Worm (Caenorhabditis elegans) whole organism, L4 larva: ENCODE measurements around the gene acs-11.
A peak's percentile ranks its signal among the peaks of the same experiment; 100 is the strongest.

ENCODE experiments used
- F10B5.3 ChIP-seq: sonication (generic microtip); optimal IDR thresholded peaks from 2 replicates; lab custom pipeline; 2016; ENCODE audit warnings: mild to moderate bottlenecking, missing genetic modification characterization, missing compliant biosample characterization
- F26F4.8 ChIP-seq: fragments of 200-800 bp; sonication (Bioruptor generic); conservative IDR thresholded peaks from 2 replicates; pipeline ENCODE4 v1.3.6; 2022; ENCODE audit warnings: missing genetic modification characterization, missing compliant biosample characterization
- F37D6.2 ChIP-seq: sonication (generic microtip); optimal IDR thresholded peaks from 2 replicates; lab custom pipeline; 2016; ENCODE audit warnings: mild to moderate bottlenecking, missing genetic modification characterization, missing compliant biosample characterization
- F44E2.7 ChIP-seq: fragments of 200-800 bp; sonication (Bioruptor generic); IDR thresholded peaks from 2 replicates; pipeline ENCODE4 v2.1.2; 2022; ENCODE audit warnings: missing genetic modification characterization, missing compliant biosample characterization
- F49E8.2 ChIP-seq: sonication (generic microtip); optimal IDR thresholded peaks from 2 replicates; lab custom pipeline; 2016; ENCODE audit warnings: missing compliant biosample characterization, mild to moderate bottlenecking, missing genetic modification characterization, borderline replicate concordance
- Y105C5A.15 ChIP-seq: fragments of 200-800 bp; sonication (Bioruptor generic); IDR thresholded peaks from 2 replicates; pipeline ENCODE4 v1.3.6; 2022; ENCODE audit warnings: missing genetic modification characterization, missing compliant biosample characterization
- Y5F2A.4 ChIP-seq: fragments of 200-800 bp; sonication (Bioruptor generic); optimal IDR thresholded peaks from 2 replicates; lab custom pipeline; 2018; ENCODE audit warnings: mild to moderate bottlenecking, missing genetic modification characterization, missing compliant biosample characterization
- ZK337.2 ChIP-seq: fragments of 200-800 bp; sonication (Bioruptor generic); IDR thresholded peaks from 2 replicates; pipeline ENCODE4 v1.3.6; 2022; ENCODE audit warnings: missing genetic modification reagents, missing genetic modification characterization, missing compliant biosample characterization
- arid-1 ChIP-seq: fragments of 200-800 bp; sonication (Bioruptor generic); conservative IDR thresholded peaks from 2 replicates; pipeline ENCODE4 v1.3.6; 2022; ENCODE audit warnings: missing genetic modification reagents, missing genetic modification characterization, missing compliant biosample characterization
- attf-4 ChIP-seq: sonication (generic microtip); optimal IDR thresholded peaks from 3 replicates; lab custom pipeline; 2017; ENCODE audit warnings: missing biosample characterization, missing genetic modification characterization
- ceh-20 ChIP-seq: fragments of 200-800 bp; sonication (Bioruptor generic); IDR thresholded peaks from 2 replicates; pipeline ENCODE4 v1.3.6; 2022; ENCODE audit warnings: missing genetic modification reagents, missing genetic modification characterization, missing compliant biosample characterization
- ceh-62 ChIP-seq: sonication (generic microtip); optimal IDR thresholded peaks from 2 replicates; lab custom pipeline; 2017; ENCODE audit warnings: missing biosample characterization, missing genetic modification characterization
- ctbp-1 ChIP-seq: fragments of 200-800 bp; sonication (Bioruptor generic); IDR thresholded peaks from 2 replicates; pipeline ENCODE4 v1.3.6; 2022; ENCODE audit warnings: missing genetic modification reagents, missing genetic modification characterization, missing compliant biosample characterization
- daf-12 ChIP-seq: fragments of 150-350 bp; optimal IDR thresholded peaks from 2 replicates; lab custom pipeline; 2014; ENCODE audit warnings: missing biosample characterization, missing genetic modification reagents, missing genetic modification characterization
- daf-16 ChIP-seq, 3 experiments: sonication (generic microtip); optimal IDR thresholded peaks; 2 replicates each; lab custom pipeline; 2016 to 2017; ENCODE audit warnings: missing genetic modification characterization in 3 of 3, missing genetic modification reagents in 3 of 3, mild to moderate bottlenecking in 2 of 3, missing compliant biosample characterization in 2 of 3, missing biosample characterization in 1 of 3, moderate library complexity in 1 of 3
- daf-19 ChIP-seq: fragments of 200-800 bp; sonication (Bioruptor generic); conservative IDR thresholded peaks from 2 replicates; pipeline ENCODE4 v1.3.6; 2022; ENCODE audit warnings: missing genetic modification characterization, missing compliant biosample characterization
- dmd-9 ChIP-seq: fragments of 200-800 bp; sonication (Bioruptor generic); IDR thresholded peaks from 2 replicates; pipeline ENCODE4 v1.3.6; 2022; ENCODE audit warnings: missing genetic modification reagents, missing genetic modification characterization, missing compliant biosample characterization
- dve-1 ChIP-seq: sonication (generic microtip); optimal IDR thresholded peaks from 2 replicates; lab custom pipeline; 2017; ENCODE audit warnings: antibody characterized with exemption, mild to moderate bottlenecking, missing genetic modification characterization, missing compliant biosample characterization; ENCODE audit not compliant: insufficient read depth
- egl-27 ChIP-seq: sonication (generic microtip); optimal IDR thresholded peaks from 3 replicates; lab custom pipeline; 2017; ENCODE audit warnings: missing biosample characterization, missing genetic modification reagents, missing genetic modification characterization
- egl-43 ChIP-seq: fragments of 200-800 bp; sonication (Bioruptor generic); IDR thresholded peaks from 2 replicates; pipeline ENCODE4 v1.3.6; 2022; ENCODE audit warnings: missing genetic modification reagents, missing genetic modification characterization, missing compliant biosample characterization
- fkh-10 ChIP-seq: fragments of 150-350 bp; optimal IDR thresholded peaks from 2 replicates; lab custom pipeline; 2014; ENCODE audit warnings: missing biosample characterization, missing genetic modification reagents, missing genetic modification characterization
- fos-1 ChIP-seq: fragments of 150-350 bp; optimal IDR thresholded peaks from 2 replicates; lab custom pipeline; 2014; ENCODE audit warnings: missing biosample characterization, missing genetic modification characterization
- hlh-11 ChIP-seq: fragments of 200-800 bp; sonication (Bioruptor generic); optimal IDR thresholded peaks from 2 replicates; lab custom pipeline; 2018; ENCODE audit warnings: mild to moderate bottlenecking, missing genetic modification characterization, missing compliant biosample characterization
- hlh-30 ChIP-seq: sonication (generic microtip); optimal IDR thresholded peaks from 2 replicates; lab custom pipeline; 2017; ENCODE audit warnings: antibody characterized with exemption, mild to moderate bottlenecking, missing genetic modification characterization, missing compliant biosample characterization; ENCODE audit not compliant: insufficient read depth
- hmg-1.1 ChIP-seq: fragments of 200-800 bp; sonication (Bioruptor generic); IDR thresholded peaks from 2 replicates; pipeline ENCODE4 v1.3.6; 2022; ENCODE audit warnings: missing genetic modification reagents, missing genetic modification characterization, missing compliant biosample characterization
- lin-1 ChIP-seq: fragments of 200-800 bp; sonication (Bioruptor generic); IDR thresholded peaks from 2 replicates; pipeline ENCODE4 v1.3.6; 2022; ENCODE audit warnings: missing genetic modification reagents, missing genetic modification characterization, missing compliant biosample characterization
- lin-15B ChIP-seq: fragments of 150-350 bp; sonication (generic microtip); optimal IDR thresholded peaks from 3 replicates; lab custom pipeline; 2014; ENCODE audit warnings: missing biosample characterization, missing genetic modification characterization
- lin-39 ChIP-seq: fragments of 150-350 bp; optimal IDR thresholded peaks from 2 replicates; lab custom pipeline; 2014; ENCODE audit warnings: missing biosample characterization, missing genetic modification reagents, missing genetic modification characterization
- madf-9 ChIP-seq: fragments of 200-800 bp; sonication (Bioruptor generic); conservative IDR thresholded peaks from 2 replicates; pipeline ENCODE4 v1.3.6; 2022; ENCODE audit warnings: missing genetic modification reagents, missing genetic modification characterization, missing compliant biosample characterization
- mdt-29 ChIP-seq: fragments of 200-800 bp; sonication (Bioruptor generic); IDR thresholded peaks from 2 replicates; pipeline ENCODE4 v1.3.6; 2022; ENCODE audit warnings: missing genetic modification reagents, missing genetic modification characterization, missing compliant biosample characterization
- mep-1 ChIP-seq: fragments of 150-350 bp; sonication (generic microtip); optimal IDR thresholded peaks from 3 replicates; lab custom pipeline; 2014; ENCODE audit warnings: missing biosample characterization, missing genetic modification characterization
- mes-2 ChIP-seq: sonication (generic microtip); optimal IDR thresholded peaks from 2 replicates; lab custom pipeline; 2016; ENCODE audit warnings: missing genotype, mild to moderate bottlenecking, missing genetic modification characterization, missing compliant biosample characterization; ENCODE audit not compliant: poor library complexity, severe bottlenecking
- mxl-2 ChIP-seq: fragments of 200-800 bp; sonication (Bioruptor generic); conservative IDR thresholded peaks from 2 replicates; pipeline ENCODE4 v1.3.6; 2022; ENCODE audit warnings: missing genetic modification reagents, missing genetic modification characterization, missing compliant biosample characterization
- nhr-10 ChIP-seq: fragments of 150-350 bp; optimal IDR thresholded peaks from 2 replicates; lab custom pipeline; 2014; ENCODE audit warnings: missing biosample characterization, missing genetic modification characterization
- nhr-102 ChIP-seq: sonication (generic microtip); optimal IDR thresholded peaks from 2 replicates; lab custom pipeline; 2016; ENCODE audit warnings: mild to moderate bottlenecking, missing genetic modification characterization, moderate library complexity, missing compliant biosample characterization
- nhr-111 ChIP-seq: fragments of 200-800 bp; sonication (Bioruptor generic); optimal IDR thresholded peaks from 2 replicates; lab custom pipeline; 2018; ENCODE audit warnings: mild to moderate bottlenecking, missing genetic modification characterization, missing compliant biosample characterization
- nhr-42 ChIP-seq: fragments of 200-800 bp; sonication (Bioruptor generic); IDR thresholded peaks from 2 replicates; pipeline ENCODE4 v1.3.6; 2022; ENCODE audit warnings: missing genetic modification characterization, missing compliant biosample characterization
- nhr-48 ChIP-seq: sonication (generic microtip); optimal IDR thresholded peaks from 2 replicates; lab custom pipeline; 2016; ENCODE audit warnings: mild to moderate bottlenecking, missing genetic modification characterization, missing compliant biosample characterization
- nhr-6 ChIP-seq: fragments of 150-350 bp; optimal IDR thresholded peaks from 2 replicates; lab custom pipeline; 2014; ENCODE audit warnings: missing biosample characterization, missing genetic modification characterization
- nhr-77 ChIP-seq: fragments of 150-350 bp; optimal IDR thresholded peaks from 2 replicates; lab custom pipeline; 2014; ENCODE audit warnings: missing biosample characterization, missing genetic modification characterization
- pha-4 ChIP-seq, 2 experiments: fragments of 150-350 bp in 1 of 2; fragments of 200-800 bp in 1 of 2; sonication (Bioruptor generic) in 1 of 2; IDR thresholded peaks in 1 of 2; optimal IDR thresholded peaks in 1 of 2; 2 replicates each; pipeline versions ENCODE4 v1.3.6 to Lab custom; 2014 to 2022; ENCODE audit warnings: missing genetic modification characterization in 2 of 2, missing genetic modification reagents in 2 of 2, missing biosample characterization in 1 of 2, missing compliant biosample characterization in 1 of 2
- php-3 ChIP-seq: fragments of 200-800 bp; sonication (Bioruptor generic); IDR thresholded peaks from 2 replicates; pipeline ENCODE4 v1.3.6; 2022; ENCODE audit warnings: missing genetic modification reagents, missing genetic modification characterization, missing compliant biosample characterization
- rbr-2 ChIP-seq: sonication (generic microtip); optimal IDR thresholded peaks from 2 replicates; lab custom pipeline; 2016; ENCODE audit warnings: missing genotype, missing genetic modification characterization, missing compliant biosample characterization
- saeg-2 ChIP-seq: fragments of 200-800 bp; sonication (Bioruptor generic); IDR thresholded peaks from 2 replicates; pipeline ENCODE4 v1.3.6; 2022; ENCODE audit warnings: missing genetic modification reagents, missing genetic modification characterization, missing compliant biosample characterization
- sdz-12 ChIP-seq: fragments of 200-800 bp; sonication (Bioruptor generic); optimal IDR thresholded peaks from 2 replicates; lab custom pipeline; 2018; ENCODE audit warnings: mild to moderate bottlenecking, missing genetic modification characterization, missing compliant biosample characterization
- set-16 ChIP-seq: fragments of 200-800 bp; sonication (Bioruptor generic); IDR thresholded peaks from 2 replicates; pipeline ENCODE4 v1.3.6; 2022; ENCODE audit warnings: missing genetic modification reagents, missing genetic modification characterization, missing compliant biosample characterization
- unc-39 ChIP-seq: sonication (generic microtip); optimal IDR thresholded peaks from 2 replicates; lab custom pipeline; 2017; ENCODE audit warnings: missing biosample characterization, missing genetic modification characterization
- unc-62 ChIP-seq, 3 experiments: fragments of 150-350 bp in 1 of 3; sonication (generic microtip); optimal IDR thresholded peaks in 2 of 3; peaks in 1 of 3; 1 replicate in 1 of 3; 2 replicates in 2 of 3; lab custom pipeline; 2014 to 2017; ENCODE audit warnings: missing biosample characterization in 3 of 3, missing genetic modification characterization in 3 of 3, missing genetic modification reagents in 3 of 3, missing genotype in 1 of 3
- vab-7 ChIP-seq: fragments of 200-800 bp; sonication (Bioruptor generic); IDR thresholded peaks from 2 replicates; pipeline ENCODE4 v1.3.6; 2022; ENCODE audit warnings: missing genetic modification reagents, missing genetic modification characterization, missing compliant biosample characterization
- zip-2 ChIP-seq: fragments of 150-350 bp; optimal IDR thresholded peaks from 2 replicates; lab custom pipeline; 2014; ENCODE audit warnings: missing biosample characterization, missing genetic modification characterization

Gene acs-11

ce11 chrII:4728687-4729086 is 13.2 kb upstream of the acs-11 start (continued):
- no peak for TF ChIP-seq dmd-9 (GFP tag; lab: Robert Waterston, UW)
- TF ChIP-seq nhr-42: no peak
- no peak for TF ChIP-seq nhr-111 (GFP tag; lab: Kevin White, UChicago)
- TF ChIP-seq daf-19: no peak
- TF ChIP-seq madf-9 (GFP tag; lab: Robert Waterston, UW): no peak
- TF ChIP-seq F10B5.3 (tag; lab: Kevin White, UChicago): no peak
- no peak for TF ChIP-seq mdt-29 (GFP tag; lab: Robert Waterston, UW)
- no peak for TF ChIP-seq F37D6.2 (tag; lab: Kevin White, UChicago)
- TF ChIP-seq nhr-6 (tag; lab: Kevin White, UChicago): peak; percentile 49
- TF ChIP-seq ctbp-1 (GFP tag; lab: Robert Waterston, UW): no peak
- no peak for TF ChIP-seq sdz-12 (GFP tag; lab: Kevin White, UChicago)
- TF ChIP-seq hlh-30 (tag; lab: Kevin White, UChicago): peak; percentile 31
- no peak for TF ChIP-seq hmg-1.1 (GFP tag; lab: Robert Waterston, UW)
- no peak for TF ChIP-seq rbr-2
- no peak for TF ChIP-seq saeg-2 (GFP tag; lab: Robert Waterston, UW)
- no peak for TF ChIP-seq lin-15B (tag; lab: Kevin White, UChicago)
- peak; percentile 91 for TF ChIP-seq hlh-11
- no peak for TF ChIP-seq zip-2
- no peak for TF ChIP-seq ZK337.2 (GFP tag; lab: Robert Waterston, UW)
- no peak for TF ChIP-seq Y105C5A.15 (GFP tag; lab: Robert Waterston, UW)
- TF ChIP-seq daf-16 (GFP tag; optimal IDR thresholded peaks at IDR 0.05; lab: Kevin White, UChicago): peak; percentile 66 to 95
- TF ChIP-seq daf-16 (tag; optimal IDR thresholded peaks at IDR 0.05; lab: Kevin White, UChicago): peak; percentile 99
- no peak for TF ChIP-seq ceh-62
- TF ChIP-seq nhr-102 (tag; lab: Kevin White, UChicago): peak; percentile 14
- no peak for TF ChIP-seq daf-12 (tag; lab: Kevin White, UChicago)
- TF ChIP-seq set-16 (GFP tag; lab: Robert Waterston, UW): no peak
- peak; percentile 92 for TF ChIP-seq nhr-77 (tag; lab: Kevin White, UChicago)
- no peak for TF ChIP-seq vab-7
- no peak for TF ChIP-seq mes-2 (tag; lab: Kevin White, UChicago)
- TF ChIP-seq attf-4 (tag; lab: Kevin White, UChicago): no peak
- TF ChIP-seq nhr-10: no peak
- no peak for TF ChIP-seq fkh-10 (GFP tag; lab: Kevin White, UChicago)
- TF ChIP-seq Y5F2A.4 (GFP tag; lab: Kevin White, UChicago): no peak
- TF ChIP-seq mep-1 (tag; lab: Kevin White, UChicago): peak; percentile 18
- TF ChIP-seq dve-1 (tag; lab: Kevin White, UChicago): peak; percentile 92
- TF ChIP-seq unc-62 (GFP tag; optimal IDR thresholded peaks at IDR 0.05 in 1 of 2; lab: Kevin White, UChicago): no peak
- TF ChIP-seq unc-62 (tag; optimal IDR thresholded peaks at IDR 0.05; lab: Kevin White, UChicago): no peak
- TF ChIP-seq php-3 (GFP tag; lab: Robert Waterston, UW): peak; percentile 50; the same call in 1 of the 2 replicates
- TF ChIP-seq egl-43 (GFP tag; lab: Robert Waterston, UW): no peak
- no peak for TF ChIP-seq pha-4 (GFP tag; IDR thresholded peaks at IDR 0.05; lab: Robert Waterston, UW)
- no peak for TF ChIP-seq pha-4 (tag; optimal IDR thresholded peaks at IDR 0.05; lab: Kevin White, UChicago)
- TF ChIP-seq lin-1: peak; percentile 73

- TF ChIP-seq lin-39 (tag; lab: Kevin White, UChicago) (no peak), F44E2.7 (GFP tag; lab: Robert Waterston, UW) (no peak), egl-27 (no peak), Y5F2A.4 (GFP tag; lab: Kevin White, UChicago) (no peak), nhr-48 (tag; lab: Kevin White, UChicago) (no peak), arid-1 (GFP tag; lab: Robert Waterston, UW) (no peak), mxl-2 (GFP tag; lab: Robert Waterston, UW) (no peak), set-16 (GFP tag; lab: Robert Waterston, UW) (no peak), saeg-2 (GFP tag; lab: Robert Waterston, UW) (no peak), unc-39 (tag; lab: Kevin White, UChicago) (no peak), fos-1 (tag; lab: Kevin White, UChicago) (no peak), ceh-20 (GFP tag; lab: Robert Waterston, UW) (no peak), F49E8.2 (tag; lab: Kevin White, UChicago) (no peak), rbr-2 (no peak), F26F4.8 (no peak), daf-19 (no peak)
Observed at ce11 chrII:4729733-4730132, 12.2 kb upstream of the acs-11 start, which contains the start of gene F41C3.7. Gene F41C3.7 (plus strand): TSS chrII:4730033.
